Fruit fly (Drosophila melanogaster): ENCODE data around the gene CG43288.

CG43288 gene

DNA sequence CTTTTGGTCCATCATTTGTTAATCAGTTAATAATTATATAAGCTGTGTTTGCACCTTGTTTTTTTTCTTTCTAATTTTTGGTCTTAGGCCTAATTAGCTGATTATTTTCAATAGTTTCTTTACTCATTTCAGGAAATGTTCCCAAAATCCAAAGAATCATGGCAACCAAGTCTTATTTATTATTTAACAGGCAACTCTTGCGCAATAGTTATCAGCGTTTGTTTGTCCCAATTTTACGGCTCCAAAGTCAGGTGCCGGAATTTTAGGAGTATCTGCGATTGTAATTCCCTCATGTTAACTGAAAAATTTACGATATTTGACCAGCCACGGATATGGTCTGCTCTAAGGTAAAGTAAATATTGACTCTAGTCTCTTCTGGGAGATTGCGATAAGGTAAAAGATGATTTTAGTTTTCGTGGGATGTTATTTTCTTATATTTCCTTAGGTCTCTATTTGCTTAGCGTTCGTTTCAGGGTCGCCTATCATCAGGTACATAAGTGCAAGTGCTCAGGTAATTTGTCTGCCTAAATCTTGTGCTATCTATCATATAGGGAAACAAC, 10.5 kb upstream of the CG43288 start (continued):
- TF ChIP-seq grn (GFP tag; optimal IDR thresholded peaks at IDR 0.05) (peak; percentile 72), CG1529 (GFP tag; optimal IDR thresholded peaks at IDR 0.05) (peak; percentile 32), CG6854 (GFP tag; optimal IDR thresholded peaks at IDR 0.05) (peak; percentile 48), CG14710 (tag; optimal IDR thresholded peaks at IDR 0.05) (peak; percentile 30), CG10267 (tag; optimal IDR thresholded peaks at IDR 0.05) (peak; percentile 12), CG6813 (GFP tag; optimal IDR thresholded peaks at IDR 0.05) (peak; percentile 84), CG12391 (tag; optimal IDR thresholded peaks at IDR 0.05) (peak; percentile 6), sr (GFP tag; IDR thresholded peaks at IDR 0.05) (no peak), CG31365 (tag; optimal IDR thresholded peaks at IDR 0.05) (peak; percentile 38), Fer1 (GFP tag; optimal IDR thresholded peaks at IDR 0.05) (peak; percentile 77), oc (tag; optimal IDR thresholded peaks at IDR 0.05) (peak; percentile 1), disco-r (GFP tag; optimal IDR thresholded peaks at IDR 0.05) (peak; percentile 26), CG15269 (tag; optimal IDR thresholded peaks at IDR 0.05) (peak; percentile 41), CG12769 (tag; optimal IDR thresholded peaks at IDR 0.05) (peak; percentile 10), CG33213 (GFP tag; optimal IDR thresholded peaks at IDR 0.05) (peak; percentile 43), sd (tag; optimal IDR thresholded peaks at IDR 0.05) (peak; percentile 63), CG15514 (GFP tag; optimal IDR thresholded peaks at IDR 0.05) (peak; percentile 58), bcd (GFP tag; optimal IDR thresholded peaks at IDR 0.05) (no peak), CG30020 (tag; optimal IDR thresholded peaks at IDR 0.05) (no peak), Dbx (GFP tag; IDR thresholded peaks at IDR 0.05) (0 out of 3 replicates have a peak, but pooled peaks have one; percentile 27), Drgx (GFP tag; IDR thresholded peaks at IDR 0.05) (no peak), Hr78 (GFP tag; optimal IDR thresholded peaks at IDR 0.05) (peak in 1 of 2 experiments; percentile 6), CG6654 (GFP tag; optimal IDR thresholded peaks at IDR 0.05) (no peak), Hr51 (GFP tag; optimal IDR thresholded peaks at IDR 0.05) (peak; percentile 15 to 25), Six4 (GFP tag; optimal IDR thresholded peaks at IDR 0.05) (peak; percentile 4), gsb-n (tag; optimal IDR thresholded peaks at IDR 0.05) (peak; percentile 25), CG17361 (GFP tag; IDR thresholded peaks at IDR 0.05) (0 out of 3 replicates have a peak, but pooled peaks have one; percentile 27), CG7839 (tag; optimal IDR thresholded peaks at IDR 0.05) (peak; percentile 12), CG15479 (GFP tag; optimal IDR thresholded peaks at IDR 0.05) (peak; percentile 74), az2 (GFP tag; optimal IDR thresholded peaks at IDR 0.05) (no peak), Fer3 (tag; optimal IDR thresholded peaks at IDR 0.05) (peak; percentile 46), HHEX (GFP tag; optimal IDR thresholded peaks at IDR 0.05) (peak; percentile 73), Tbp (GFP tag; optimal IDR thresholded peaks at IDR 0.05) (no peak), CoRest (tag; optimal IDR thresholded peaks at IDR 0.05) (no peak), stwl (tag; optimal IDR thresholded peaks at IDR 0.05) (peak; percentile 8), CG8281 (tag; optimal IDR thresholded peaks at IDR 0.05) (peak; percentile 15), CG10431 (GFP tag; optimal IDR thresholded peaks at IDR 0.05) (peak; percentile 19), CG2712 (tag; optimal IDR thresholded peaks at IDR 0.05) (peak; percentile 18), CG18599 (GFP tag; optimal IDR thresholded peaks at IDR 0.05) (peak; percentile 75), ttk (GFP tag; IDR thresholded peaks at IDR 0.05) (no peak), Atf3 (GFP tag; optimal IDR thresholded peaks at IDR 0.05) (no peak), pfk (GFP tag; optimal IDR thresholded peaks at IDR 0.05) (peak; percentile 54), tup (GFP tag; optimal IDR thresholded peaks at IDR 0.05) (peak; percentile 41), CG12942 (GFP tag; optimal IDR thresholded peaks at IDR 0.05) (no peak), ftz-f1 (GFP tag; optimal IDR thresholded peaks at IDR 0.05) (no peak), dm (GFP tag; optimal IDR thresholded peaks at IDR 0.05) (no peak), CG8290 (GFP tag; optimal IDR thresholded peaks at IDR 0.05) (peak; percentile 2), CG8290 (tag; optimal IDR thresholded peaks at IDR 0.05) (peak; percentile 13 to 46), CG33557 (GFP tag; optimal IDR thresholded peaks at IDR 0.05) (peak; percentile 52)
